Worm (Caenorhabditis elegans) whole organism, late embryonic: ENCODE results near the gene cest-7.

Experiments used
- C38D4.7 ChIP-seq: fragments of 200-800 bp; sonication (Bioruptor generic); optimal IDR thresholded peaks from 2 replicates; lab custom pipeline; 2018; ENCODE audit warnings: mild to moderate bottlenecking, missing genetic modification characterization, moderate library complexity, missing compliant biosample characterization
- F13H6.1 ChIP-seq: sonication (generic microtip); optimal IDR thresholded peaks from 2 replicates; lab custom pipeline; 2016; ENCODE audit warnings: missing genetic modification characterization, missing compliant biosample characterization
- Y22D7AL.16 ChIP-seq: sonication (generic microtip); optimal IDR thresholded peaks from 2 replicates; lab custom pipeline; 2016; ENCODE audit warnings: missing genetic modification characterization, missing compliant biosample characterization
- ahr-1 ChIP-seq: sonication (generic microtip); optimal IDR thresholded peaks from 2 replicates; lab custom pipeline; 2016; ENCODE audit warnings: missing genetic modification characterization, missing compliant biosample characterization
- ama-1 ChIP-seq: fragments of 150-350 bp; optimal IDR thresholded peaks from 2 replicates; lab custom pipeline; 2014
- ceh-18 ChIP-seq: sonication (generic microtip); optimal IDR thresholded peaks from 2 replicates; lab custom pipeline; 2016; ENCODE audit warnings: missing genetic modification characterization, missing compliant biosample characterization
- ceh-19 ChIP-seq: fragments of 200-800 bp; sonication (Bioruptor generic); optimal IDR thresholded peaks from 2 replicates; lab custom pipeline; 2018; ENCODE audit warnings: mild to moderate bottlenecking, missing genetic modification characterization, missing compliant biosample characterization
- ceh-22 ChIP-seq: sonication (generic microtip); optimal IDR thresholded peaks from 2 replicates; lab custom pipeline; 2017; ENCODE audit warnings: missing biosample characterization, missing genetic modification characterization
- ceh-31 ChIP-seq: sonication (generic microtip); optimal IDR thresholded peaks from 2 replicates; lab custom pipeline; 2016; ENCODE audit warnings: missing genetic modification characterization, missing compliant biosample characterization
- ceh-45 ChIP-seq: fragments of 200-800 bp; sonication (Bioruptor generic); IDR thresholded peaks from 2 replicates; pipeline ENCODE4 v1.3.6; 2022; ENCODE audit warnings: missing genetic modification reagents, missing genetic modification characterization, missing compliant biosample characterization
- ceh-48 ChIP-seq: sonication (generic microtip); optimal IDR thresholded peaks from 2 replicates; lab custom pipeline; 2016; ENCODE audit warnings: missing genetic modification characterization, inconsistent platforms, missing compliant biosample characterization
- ceh-9 ChIP-seq: sonication (generic microtip); optimal IDR thresholded peaks from 2 replicates; lab custom pipeline; 2016; ENCODE audit warnings: mild to moderate bottlenecking, missing genetic modification characterization, inconsistent platforms, missing compliant biosample characterization
- che-1 ChIP-seq: sonication (generic microtip); optimal IDR thresholded peaks from 2 replicates; lab custom pipeline; 2016; ENCODE audit warnings: mild to moderate bottlenecking, missing genetic modification characterization, missing compliant biosample characterization
- dve-1 ChIP-seq: sonication (generic microtip); optimal IDR thresholded peaks from 2 replicates; lab custom pipeline; 2017; ENCODE audit warnings: antibody characterized with exemption, mild to moderate bottlenecking, missing genetic modification characterization, missing compliant biosample characterization
- elt-2 ChIP-seq: sonication (generic microtip); optimal IDR thresholded peaks from 2 replicates; lab custom pipeline; 2016; ENCODE audit warnings: missing genetic modification reagents, missing genetic modification characterization, missing compliant biosample characterization
- fkh-10 ChIP-seq: fragments of 150-350 bp; optimal IDR thresholded peaks from 2 replicates; lab custom pipeline; 2014; ENCODE audit warnings: missing biosample characterization, missing genetic modification reagents, missing genetic modification characterization
- hlh-13 ChIP-seq: fragments of 200-800 bp; sonication (Bioruptor generic); optimal IDR thresholded peaks from 2 replicates; lab custom pipeline; 2018; ENCODE audit warnings: mild to moderate bottlenecking, missing genetic modification characterization, missing compliant biosample characterization
- hlh-15 ChIP-seq: sonication (generic microtip); optimal IDR thresholded peaks from 2 replicates; lab custom pipeline; 2016; ENCODE audit warnings: missing genetic modification characterization, missing compliant biosample characterization
- hlh-6 ChIP-seq: sonication (generic microtip); optimal IDR thresholded peaks from 2 replicates; lab custom pipeline; 2016; ENCODE audit warnings: missing genotype, missing genetic modification characterization, missing compliant biosample characterization
- hlh-8 ChIP-seq: sonication (generic microtip); optimal IDR thresholded peaks from 2 replicates; lab custom pipeline; 2016; ENCODE audit warnings: missing genotype, missing genetic modification characterization, missing compliant biosample characterization
- lim-6 ChIP-seq: sonication (generic microtip); optimal IDR thresholded peaks from 2 replicates; lab custom pipeline; 2016; ENCODE audit warnings: missing genetic modification characterization, missing compliant biosample characterization
- lin-11 ChIP-seq: fragments of 200-800 bp; sonication (Bioruptor generic); optimal IDR thresholded peaks from 2 replicates; lab custom pipeline; 2018; ENCODE audit warnings: mild to moderate bottlenecking, missing genetic modification characterization, missing compliant biosample characterization
- nhr-232 ChIP-seq: sonication (generic microtip); optimal IDR thresholded peaks from 2 replicates; lab custom pipeline; 2016; ENCODE audit warnings: missing genetic modification characterization, missing compliant biosample characterization
- npax-4 ChIP-seq: sonication (generic microtip); optimal IDR thresholded peaks from 2 replicates; lab custom pipeline; 2016; ENCODE audit warnings: missing genetic modification characterization, missing compliant biosample characterization
- pat-9 ChIP-seq: fragments of 200-800 bp; sonication (Bioruptor generic); optimal IDR thresholded peaks from 2 replicates; lab custom pipeline; 2018; ENCODE audit warnings: mild to moderate bottlenecking, missing genetic modification characterization, moderate library complexity, missing compliant biosample characterization
- pqm-1 ChIP-seq: sonication (generic microtip); optimal IDR thresholded peaks from 2 replicates; lab custom pipeline; 2016; ENCODE audit warnings: missing genetic modification characterization, missing compliant biosample characterization
- ref-2 ChIP-seq: sonication (generic microtip); optimal IDR thresholded peaks from 2 replicates; lab custom pipeline; 2016; ENCODE audit warnings: missing genetic modification characterization, missing compliant biosample characterization
- sox-2 ChIP-seq: fragments of 200-800 bp; sonication (Bioruptor generic); IDR thresholded peaks from 2 replicates; pipeline ENCODE4 v1.3.6; 2022; ENCODE audit warnings: missing genetic modification reagents, missing genetic modification characterization, missing compliant biosample characterization
- sox-4 ChIP-seq: sonication (generic microtip); optimal IDR thresholded peaks from 2 replicates; lab custom pipeline; 2017; ENCODE audit warnings: mild to moderate bottlenecking, missing genetic modification characterization, inconsistent platforms, missing compliant biosample characterization
- tbx-2 ChIP-seq: sonication (generic microtip); optimal IDR thresholded peaks from 2 replicates; lab custom pipeline; 2016; ENCODE audit warnings: missing genetic modification characterization, missing compliant biosample characterization
- unc-42 ChIP-seq: sonication (generic microtip); optimal IDR thresholded peaks from 2 replicates; lab custom pipeline; 2016; ENCODE audit warnings: missing genotype, missing genetic modification characterization, missing compliant biosample characterization
- zip-5 ChIP-seq: sonication (generic microtip); optimal IDR thresholded peaks from 2 replicates; lab custom pipeline; 2016; ENCODE audit warnings: missing genetic modification characterization, missing compliant biosample characterization
- ztf-16 ChIP-seq: sonication (generic microtip); optimal IDR thresholded peaks from 2 replicates; lab custom pipeline; 2017; ENCODE audit warnings: missing genetic modification characterization, missing compliant biosample characterization

cest-7 gene

DNA sequence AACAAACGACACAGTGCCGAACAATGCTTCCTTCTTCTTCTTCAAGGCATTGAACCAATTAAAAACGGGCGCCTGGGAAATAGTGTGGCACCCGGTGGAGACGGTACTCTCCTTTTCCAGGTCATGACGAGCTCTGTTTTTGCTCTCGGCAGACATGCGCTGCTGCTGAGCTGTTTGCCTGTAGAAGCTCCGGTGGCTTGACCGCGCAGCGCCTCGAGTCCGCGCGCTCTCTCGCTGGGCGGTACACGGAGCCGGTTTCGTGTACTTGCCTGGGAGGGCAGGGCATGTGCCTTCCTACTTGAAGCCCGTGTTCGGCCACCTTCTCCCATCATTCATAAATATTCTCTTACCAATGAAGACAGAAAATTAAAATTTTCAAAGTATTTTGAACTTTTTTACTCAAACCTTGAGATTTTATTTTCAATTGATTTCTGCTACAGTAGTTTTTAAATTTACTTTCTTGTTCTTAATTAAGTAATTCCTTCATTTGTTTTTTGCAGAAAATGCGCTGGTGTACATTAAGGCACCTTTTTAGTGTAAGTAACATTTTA, 30.7 kb downstream of the cest-7 start, which contains the start of gene E01G6.1:
E01G6.1 (plus strand) TSS at position 501 of the 551 bp plus-strand sequence.
- no peak for TF ChIP-seq ahr-1 (tag; lab: Kevin White, UChicago)

DNA sequence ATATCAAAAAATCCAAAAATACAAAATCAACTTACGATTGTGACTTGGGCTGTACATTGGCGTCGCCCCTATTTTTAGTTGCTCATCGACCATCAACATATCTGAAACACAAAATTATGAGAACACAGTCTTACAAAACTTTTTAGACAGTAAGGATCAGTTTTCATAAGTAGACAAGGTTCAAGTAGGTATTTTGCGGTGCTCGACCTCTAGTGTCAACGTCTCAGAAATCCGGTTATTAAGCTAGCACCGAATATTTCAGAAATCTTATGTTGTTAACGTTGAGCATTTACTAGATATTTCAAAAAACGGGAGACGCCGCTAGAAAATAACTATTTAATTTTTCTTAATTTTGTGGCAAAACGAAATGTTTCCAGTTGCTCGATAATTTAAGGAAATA, 41.1 kb downstream of the cest-7 start, which contains the start of gene otpl-8:
otpl-8 (minus strand) TSS at position 101 of the 400 bp plus-strand sequence.
- TF ChIP-seq lin-11 (tag; lab: Kevin White, UChicago) (no peak), ceh-9 (tag; lab: Kevin White, UChicago) (no peak), elt-2 (tag; lab: Kevin White, UChicago) (no peak)

DNA sequence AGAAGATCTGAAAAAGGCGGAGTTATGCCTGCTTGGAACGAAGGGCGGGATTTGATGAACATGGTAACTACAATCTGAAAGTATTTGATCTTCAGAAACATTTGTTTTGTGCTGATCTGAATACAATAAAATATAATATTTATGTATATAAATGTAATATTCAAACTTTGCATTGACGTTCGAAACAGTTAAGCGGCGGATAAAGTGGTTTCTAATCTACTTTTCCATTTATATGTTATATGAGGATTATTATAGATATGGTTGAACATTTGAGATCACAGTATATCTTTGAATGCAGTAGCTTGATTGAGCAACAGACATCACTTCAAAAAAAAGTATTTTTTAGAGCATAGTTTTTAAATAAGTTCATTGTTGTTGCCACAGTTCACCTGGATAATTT, 44.1 kb downstream of the cest-7 start, which contains the start of gene H19J13.2:
H19J13.2 (minus strand) TSS at position 101 of the 400 bp plus-strand sequence.
- no peak for TF ChIP-seq ztf-16 (tag; lab: Kevin White, UChicago)
- TF ChIP-seq pqm-1 (tag; lab: Kevin White, UChicago) = no peak
- TF ChIP-seq ahr-1 (tag; lab: Kevin White, UChicago) = no peak
- no peak for TF ChIP-seq Y22D7AL.16
- no peak for TF ChIP-seq che-1 (tag; lab: Kevin White, UChicago)
- TF ChIP-seq lin-11 (tag; lab: Kevin White, UChicago) = no peak
- no peak for TF ChIP-seq ref-2 (tag; lab: Kevin White, UChicago)
- no peak for TF ChIP-seq ama-1 (lab: Kevin White, UChicago)
- TF ChIP-seq zip-5 (tag; lab: Kevin White, UChicago) = no peak
- no peak for TF ChIP-seq hlh-13 (GFP tag; lab: Kevin White, UChicago)

DNA sequence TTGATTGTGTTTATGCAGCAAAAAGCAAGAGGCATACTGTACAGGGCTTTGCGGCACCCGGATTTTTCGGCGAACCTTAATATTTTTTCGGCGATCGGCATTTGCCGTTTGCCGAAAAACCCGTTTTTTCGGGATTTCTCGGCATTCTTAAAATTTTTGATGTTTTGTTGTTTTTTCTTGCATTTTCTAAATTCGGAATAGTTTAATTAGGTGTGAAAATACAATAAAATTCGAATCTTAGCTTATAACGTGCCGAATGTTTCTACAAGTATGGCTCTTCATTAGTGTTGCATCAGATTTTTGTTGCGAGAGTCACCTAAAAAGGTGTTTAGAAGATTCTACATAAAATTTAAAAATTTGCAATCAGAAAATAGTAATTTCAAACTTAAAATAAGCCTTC, 45.8 kb downstream of the cest-7 start, which contains the start of gene C04B4.6:
C04B4.6 (minus strand) TSS at position 101 of the 400 bp plus-strand sequence.
- TF ChIP-seq ceh-31 (tag; lab: Kevin White, UChicago) (no peak), lim-6 (tag; lab: Kevin White, UChicago) (no peak), zip-5 (tag; lab: Kevin White, UChicago) (no peak), unc-42 (tag; lab: Kevin White, UChicago) (no peak), hlh-15 (tag; lab: Kevin White, UChicago) (no peak), tbx-2 (no peak), sox-4 (tag; lab: Kevin White, UChicago) (no peak), pqm-1 (tag; lab: Kevin White, UChicago) (no peak), ceh-18 (tag; lab: Kevin White, UChicago) (no peak), hlh-8 (tag; lab: Kevin White, UChicago) (no peak), sox-2 (GFP tag; lab: Robert Waterston, UW) (no peak), ceh-9 (tag; lab: Kevin White, UChicago) (no peak), dve-1 (tag; lab: Kevin White, UChicago) (no peak), che-1 (tag; lab: Kevin White, UChicago) (no peak), ceh-48 (tag; lab: Kevin White, UChicago) (no peak), pat-9 (tag; lab: Kevin White, UChicago) (no peak), hlh-6 (no peak), ceh-22 (tag; lab: Kevin White, UChicago) (no peak), fkh-10 (no peak)
- TF ChIP-seq, all 69 proteins: peak for 0

DNA sequence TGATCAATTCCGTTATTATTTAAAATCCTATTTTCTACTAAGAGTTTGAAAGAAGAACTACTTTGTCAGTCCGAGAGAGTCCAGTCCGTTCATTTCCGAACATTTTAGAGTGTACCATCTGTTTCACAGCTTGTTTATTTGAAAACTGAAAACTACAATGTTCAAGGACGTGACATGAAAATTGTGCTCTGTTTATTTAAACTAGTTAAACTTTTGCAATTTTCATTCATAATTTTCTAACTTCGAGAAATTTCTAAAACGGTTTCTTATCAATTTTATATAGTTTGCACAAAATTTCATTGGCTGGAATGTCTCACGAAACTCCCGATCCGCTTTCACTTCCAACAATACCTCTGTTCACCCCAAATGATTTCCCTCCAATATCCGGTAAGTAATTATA, 50.7 kb downstream of the cest-7 start, which contains the start of gene C04B4.1:
C04B4.1 (plus strand) TSS at position 301 of the 400 bp plus-strand sequence.
- TF ChIP-seq ceh-45 (GFP tag; lab: Robert Waterston, UW) = no peak
- no peak for TF ChIP-seq nhr-232 (tag; lab: Kevin White, UChicago)
- TF ChIP-seq pat-9 (tag; lab: Kevin White, UChicago) = no peak
- TF ChIP-seq C38D4.7 (GFP tag; lab: Kevin White, UChicago) = no peak
- no peak for TF ChIP-seq ceh-19 (GFP tag; lab: Kevin White, UChicago)
- TF ChIP-seq npax-4 (tag; lab: Kevin White, UChicago) = no peak
- TF ChIP-seq hlh-13 (GFP tag; lab: Kevin White, UChicago) = no peak
- no peak for TF ChIP-seq unc-42 (tag; lab: Kevin White, UChicago)
- no peak for TF ChIP-seq ceh-18 (tag; lab: Kevin White, UChicago)
- TF ChIP-seq F13H6.1 (tag; lab: Kevin White, UChicago) = no peak
- no peak for TF ChIP-seq zip-5 (tag; lab: Kevin White, UChicago)
- TF ChIP-seq, all 69 proteins: peak for 0
